Fruit fly (Drosophila melanogaster): Measurements from ENCODE around the gene CG32081.

The CG32081 gene

dm6 chr3L:11009000-11009794 is 18.2 kb upstream of the CG32081 start, which contains the start of gene klu (continued):
- TF ChIP-seq unpg (GFP tag; optimal IDR thresholded peaks at IDR 0.05) (no peak), lab (GFP tag; optimal IDR thresholded peaks at IDR 0.05) (no peak), lov (optimal IDR thresholded peaks at IDR 0.05) (no peak), lov (GFP tag; IDR thresholded peaks at IDR 0.05) (no peak), tgo (GFP tag; IDR thresholded peaks at IDR 0.05) (no peak), CG7556 (GFP tag; optimal IDR thresholded peaks at IDR 0.05) (no peak), ATbp (GFP tag; optimal IDR thresholded peaks at IDR 0.05) (no peak), CTCF (GFP tag; optimal IDR thresholded peaks at IDR 0.05) (no peak), CG3407 (GFP tag; optimal IDR thresholded peaks at IDR 0.05) (no peak), CG4617 (GFP tag; optimal IDR thresholded peaks at IDR 0.05; ENCODE audit: borderline replicate concordance) (no peak), CG31388 (GFP tag; optimal IDR thresholded peaks at IDR 0.05) (no peak), dan (GFP tag; IDR thresholded peaks at IDR 0.05) (no peak), Gug (GFP tag; IDR thresholded peaks at IDR 0.05) (no peak), cg (GFP tag; optimal IDR thresholded peaks at IDR 0.05) (peak; percentile 99), CG4424 (GFP tag; optimal IDR thresholded peaks at IDR 0.05) (no peak), BEAF-32 (GFP tag; optimal IDR thresholded peaks at IDR 0.05) (no peak), CG10147 (GFP tag; optimal IDR thresholded peaks at IDR 0.05) (no peak), chinmo (GFP tag; IDR thresholded peaks at IDR 0.05; ENCODE audit: partially characterized antibody) (peak; percentile 92), CG9437 (GFP tag; optimal IDR thresholded peaks at IDR 0.05) (no peak), her (GFP tag; optimal IDR thresholded peaks at IDR 0.05) (no peak), CoRest (tag; optimal IDR thresholded peaks at IDR 0.05) (peak; percentile 6), Hr78 (GFP tag; optimal IDR thresholded peaks at IDR 0.05) (peak in 1 of 2 experiments; percentile 30), Myb (GFP tag; optimal IDR thresholded peaks at IDR 0.05) (no peak), ERR (GFP tag; optimal IDR thresholded peaks at IDR 0.05) (no peak), fu2 (GFP tag; optimal IDR thresholded peaks at IDR 0.05) (no peak), nerfin-2 (GFP tag; IDR thresholded peaks at IDR 0.05; ENCODE audit: partially characterized antibody) (no peak), CG2129 (GFP tag; IDR thresholded peaks at IDR 0.05; ENCODE audit: partially characterized antibody) (no peak), Max (GFP tag; optimal IDR thresholded peaks at IDR 0.05) (no peak), CG14860 (GFP tag; IDR thresholded peaks at IDR 0.05; ENCODE audit: partially characterized antibody) (no peak), HmgD (GFP tag; optimal IDR thresholded peaks at IDR 0.05) (no peak), Xrp1 (GFP tag; IDR thresholded peaks at IDR 0.05) (no peak), CG32767 (GFP tag; IDR thresholded peaks at IDR 0.05) (no peak), CG11456 (GFP tag; IDR thresholded peaks at IDR 0.05) (no peak), p53 (GFP tag; optimal IDR thresholded peaks at IDR 0.05) (no peak), wor (GFP tag; IDR thresholded peaks at IDR 0.05) (no peak), CG1792 (GFP tag; optimal IDR thresholded peaks at IDR 0.05) (no peak), stc (GFP tag; IDR thresholded peaks at IDR 0.05) (no peak), sim (GFP tag; IDR thresholded peaks at IDR 0.05) (no peak), Dref (GFP tag; IDR thresholded peaks at IDR 0.05) (no peak), NFAT (GFP tag; IDR thresholded peaks at IDR 0.05) (no peak), jumu (GFP tag; optimal IDR thresholded peaks at IDR 0.05) (no peak), gsb (GFP tag; IDR thresholded peaks at IDR 0.05) (no peak), Antp (GFP tag; optimal IDR thresholded peaks at IDR 0.05) (no peak), Lim3 (GFP tag; IDR thresholded peaks at IDR 0.05) (no peak), danr (GFP tag; IDR thresholded peaks at IDR 0.05) (no peak), bcd (GFP tag; optimal IDR thresholded peaks at IDR 0.05) (no peak), Hmr (GFP tag; optimal IDR thresholded peaks at IDR 0.05) (no peak), sr (GFP tag; IDR thresholded peaks at IDR 0.05) (peak; percentile 81), CG31441 (GFP tag; IDR thresholded peaks at IDR 0.05) (no peak), CG9932 (GFP tag; IDR thresholded peaks at IDR 0.05) (no peak), CG11398 (GFP tag; optimal IDR thresholded peaks at IDR 0.05) (no peak)

Data from whole organism, embryonic.